Worm (Caenorhabditis elegans) whole organism, L4 larva: ENCODE results near the gene hyl-1.

Experiments
- F44E2.7 ChIP-seq: fragments of 200-800 bp; sonication (Bioruptor generic); IDR thresholded peaks from 2 replicates; pipeline ENCODE4 v2.1.2; 2022; ENCODE audit warnings: missing genetic modification characterization, missing compliant biosample characterization
- ceh-62 ChIP-seq: sonication (generic microtip); optimal IDR thresholded peaks from 2 replicates; lab custom pipeline; 2017; ENCODE audit warnings: missing biosample characterization, missing genetic modification characterization
- nhr-28 ChIP-seq: fragments of 150-350 bp; optimal IDR thresholded peaks from 2 replicates; lab custom pipeline; 2014; ENCODE audit warnings: missing biosample characterization, missing genetic modification characterization

- TF ChIP-seq F44E2.7 (GFP tag; lab: Robert Waterston, UW) (no peak), ceh-62 (no peak), nhr-28 (tag; lab: Kevin White, UChicago) (peak; percentile 41)
These were observed 6.1 kb upstream of the hyl-1 start for ce11 chrIV:8532796-8533195.
